Fruit fly (Drosophila melanogaster): ENCODE results near the gene kst.

Gene kst

DNA sequence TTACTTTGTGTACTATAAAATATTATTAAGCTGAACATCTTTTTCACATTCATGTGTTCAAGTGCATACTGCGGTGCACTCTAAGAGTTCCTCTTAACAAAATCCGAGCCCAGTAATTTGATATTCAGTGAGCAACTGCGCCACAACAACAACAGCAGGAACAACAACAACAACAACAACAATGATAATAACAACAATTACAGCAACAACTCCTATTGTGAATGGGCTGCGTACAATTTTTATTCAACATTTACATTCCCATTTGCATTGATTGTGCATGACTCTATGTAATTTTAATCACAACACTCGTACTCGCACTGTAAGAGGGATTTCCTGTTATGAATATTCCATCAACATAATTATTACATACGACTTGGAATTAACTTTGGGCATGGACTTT is 51.0 kb downstream of the kst start:
- TF ChIP-seq kni (GFP tag; optimal IDR thresholded peaks at IDR 0.05), result peak; percentile 9
- TF ChIP-seq CG2712 (tag; optimal IDR thresholded peaks at IDR 0.05), result peak; percentile 90
- TF ChIP-seq vvl (GFP tag; IDR thresholded peaks at IDR 0.05), result peak; percentile 83
- TF ChIP-seq CG4360 (GFP tag; IDR thresholded peaks at IDR 0.05), result peak; percentile 98
- peak in 1 of 2 experiments; percentile 26 for TF ChIP-seq Pdp1 (GFP tag; optimal IDR thresholded peaks at IDR 0.05)
- no peak for TF ChIP-seq salm (tag; optimal IDR thresholded peaks at IDR 0.05)
- TF ChIP-seq twi (tag; optimal IDR thresholded peaks at IDR 0.05), result peak; percentile 23
- TF ChIP-seq pan (optimal IDR thresholded peaks at IDR 0.05), result no peak
- no peak for TF ChIP-seq pan (GFP tag; optimal IDR thresholded peaks at IDR 0.05 in 1 of 2, IDR thresholded peaks at IDR 0.05 in 1 of 2)

dm6 chr3L:3388708-3389665 is 52.3 kb downstream of the kst start:
- TF ChIP-seq esg (GFP tag; conservative IDR thresholded peaks at IDR 0.05) (peak; percentile 9; the same call in 1 of the 2 replicates), CG11560 (tag; IDR thresholded peaks at IDR 0.05) (no peak), CG17328 (GFP tag; IDR thresholded peaks at IDR 0.05) (0 out of 2 replicates have a peak, but pooled peaks have one; percentile 13), CG30020 (tag; optimal IDR thresholded peaks at IDR 0.05) (no peak), oc (tag; optimal IDR thresholded peaks at IDR 0.05) (peak; percentile 58), Pdp1 (GFP tag; optimal IDR thresholded peaks at IDR 0.05) (peak; percentile 5 to 37), Mad (GFP tag; optimal IDR thresholded peaks at IDR 0.05) (no peak), CG1647 (GFP tag; optimal IDR thresholded peaks at IDR 0.05) (no peak), CG17359 (tag; optimal IDR thresholded peaks at IDR 0.05) (peak; percentile 58), nom (GFP tag; optimal IDR thresholded peaks at IDR 0.05) (peak; percentile 61), sob (GFP tag; IDR thresholded peaks at IDR 0.05) (peak; percentile 42), CG10543 (GFP tag; optimal IDR thresholded peaks at IDR 0.05) (peak; percentile 8), CG11695 (GFP tag; IDR thresholded peaks at IDR 0.05) (0 out of 3 replicates have a peak, but pooled peaks have one; percentile 6), Abd-B (GFP tag; optimal IDR thresholded peaks at IDR 0.05) (peak; percentile 22), Rfx (GFP tag; IDR thresholded peaks at IDR 0.05) (peak; percentile 38; the same call in 1 of the 2 replicates), sens (GFP tag) (peak; percentile 82), crol (GFP tag; IDR thresholded peaks at IDR 0.05) (peak; percentile 81), CG34422 (GFP tag; IDR thresholded peaks at IDR 0.05) (0 out of 3 replicates have a peak, but pooled peaks have one; percentile 23), Mes4 (GFP tag; optimal IDR thresholded peaks at IDR 0.05) (no peak), CG2202 (tag; optimal IDR thresholded peaks at IDR 0.05) (no peak), CG1603 (tag; optimal IDR thresholded peaks at IDR 0.05) (peak; percentile 47), stc (GFP tag; IDR thresholded peaks at IDR 0.05) (0 out of 2 replicates have a peak, but pooled peaks have one; percentile 6), CG7372 (GFP tag; IDR thresholded peaks at IDR 0.05) (peak; percentile 21; the same call in 1 of the 2 replicates), CG15269 (tag; optimal IDR thresholded peaks at IDR 0.05) (peak; percentile 5), Dad (GFP tag; optimal IDR thresholded peaks at IDR 0.05) (no peak), CG12391 (tag; optimal IDR thresholded peaks at IDR 0.05) (peak; percentile 13), NC2β (GFP tag; optimal IDR thresholded peaks at IDR 0.05) (peak; percentile 10), CG4424 (GFP tag; optimal IDR thresholded peaks at IDR 0.05) (peak; percentile 24), Nf-YB (GFP tag; optimal IDR thresholded peaks at IDR 0.05) (no peak), CG16863 (GFP tag; optimal IDR thresholded peaks at IDR 0.05) (no peak), gt (GFP tag; IDR thresholded peaks at IDR 0.05) (0 out of 2 replicates have a peak, but pooled peaks have one; percentile 6), Asciz (GFP tag; optimal IDR thresholded peaks at IDR 0.05) (no peak), sqz (GFP tag; optimal IDR thresholded peaks at IDR 0.05) (peak; percentile 80), Fer3 (tag; optimal IDR thresholded peaks at IDR 0.05) (no peak), gcm2 (GFP tag; optimal IDR thresholded peaks at IDR 0.05) (no peak), H2.0 (GFP tag; IDR thresholded peaks at IDR 0.05) (peak; percentile 23; the same call in 1 of the 2 replicates), Ptx1 (GFP tag; IDR thresholded peaks at IDR 0.05) (peak; percentile 25), croc (GFP tag; conservative IDR thresholded peaks at IDR 0.05) (peak; percentile 14; the same call in 1 of the 3 replicates), lmd (GFP tag; IDR thresholded peaks at IDR 0.05) (peak; percentile 21)
